Fruit fly (Drosophila melanogaster) whole organism, embryonic: ENCODE results near the gene Gclm.

Experiments used
- CG17359 ChIP-seq: fragments of 200-800 bp; sonication (Bioruptor generic); optimal IDR thresholded peaks from 3 replicates; lab custom pipeline; 2018; ENCODE audit warnings: missing biosample characterization, mild to moderate bottlenecking, missing genetic modification characterization, moderate library complexity
- CG4424 ChIP-seq: fragments of 200-800 bp; sonication (Bioruptor generic); optimal IDR thresholded peaks from 3 replicates; lab custom pipeline; 2016; ENCODE audit warnings: missing biosample characterization, missing genetic modification characterization
- CG9932 ChIP-seq: fragments of 200-800 bp; sonication (Bioruptor generic); IDR thresholded peaks from 2 replicates; pipeline ENCODE4 v1.3.6; 2022; ENCODE audit warnings: missing biosample characterization, missing genetic modification characterization
- Hand ChIP-seq: fragments of 200-800 bp; sonication (Bioruptor generic); optimal IDR thresholded peaks from 2 replicates; lab custom pipeline; 2017; ENCODE audit warnings: mild to moderate bottlenecking, missing biosample characterization, missing genetic modification reagents, missing genetic modification characterization
- YL-1 ChIP-seq: fragments of 200-800 bp; sonication (Bioruptor generic); optimal IDR thresholded peaks from 3 replicates; lab custom pipeline; 2017; ENCODE audit warnings: missing biosample characterization, mild to moderate bottlenecking, missing genetic modification characterization
- ac ChIP-seq: fragments of 200-800 bp; sonication (Bioruptor generic); optimal IDR thresholded peaks from 3 replicates; lab custom pipeline; 2017; ENCODE audit warnings: missing biosample characterization, mild to moderate bottlenecking, missing genetic modification characterization
- br ChIP-seq: fragments of >200 bp; optimal IDR thresholded peaks from 2 replicates; lab custom pipeline; 2017
- phol ChIP-seq: fragments of 200-800 bp; sonication (Bioruptor generic); optimal IDR thresholded peaks from 3 replicates; lab custom pipeline; 2018; ENCODE audit warnings: missing biosample characterization, mild to moderate bottlenecking, missing genetic modification characterization, moderate library complexity
- seq ChIP-seq: fragments of 200-800 bp; sonication (Bioruptor generic); IDR thresholded peaks from 2 replicates; pipeline ENCODE4 v1.3.6; 2022; ENCODE audit warnings: missing biosample characterization, missing genetic modification characterization
- stc ChIP-seq: fragments of 200-800 bp; sonication (Bioruptor generic); IDR thresholded peaks from 2 replicates; pipeline ENCODE4 v1.3.6; 2022; ENCODE audit warnings: missing biosample characterization, missing genetic modification characterization

DNA sequence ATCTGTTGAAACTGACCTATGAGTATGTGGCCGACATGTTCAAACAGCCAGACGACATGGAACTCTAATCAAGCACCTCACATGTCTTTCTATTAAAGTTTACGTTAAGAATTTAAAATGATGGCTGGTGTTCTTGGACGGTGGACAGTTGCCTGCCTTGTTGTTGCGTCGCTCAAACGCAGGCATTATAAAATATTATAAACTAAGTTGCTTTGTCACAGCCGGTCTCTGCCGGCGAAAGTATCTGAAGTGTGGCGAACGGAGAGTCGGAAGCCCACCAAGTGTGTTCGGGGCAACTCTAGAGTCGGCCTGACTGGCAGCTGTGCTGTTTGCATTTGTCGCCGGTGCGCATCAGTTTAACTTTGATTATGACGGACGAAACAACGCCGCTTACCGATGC, 8.3 kb upstream of the Gclm start, which contains the start of gene cd:
- TF ChIP-seq br (lab: Kevin White, UChicago) (no peak), stc (GFP tag; lab: Robert Waterston, UW) (no peak), CG4424 (no peak), CG17359 (no peak), CG9932 (no peak), Hand (no peak), phol (tag; lab: Kevin White, UChicago) (no peak), ac (no peak), seq (GFP tag; lab: Robert Waterston, UW) (no peak), YL-1 (GFP tag; lab: Kevin White, UChicago) (no peak)
